Worm (Caenorhabditis elegans) whole organism, L4 larva: Measurements from ENCODE around the gene R06F6.12.
A peak's percentile ranks its signal among the peaks of the same experiment; 100 is the strongest.

Experiments
- D1046.2 ChIP-seq: fragments of 200-800 bp; sonication (Bioruptor generic); IDR thresholded peaks from 2 replicates; pipeline ENCODE4 v1.3.6; 2022; ENCODE audit warnings: missing genetic modification characterization, missing compliant biosample characterization
- F44E2.7 ChIP-seq: fragments of 200-800 bp; sonication (Bioruptor generic); IDR thresholded peaks from 2 replicates; pipeline ENCODE4 v2.1.2; 2022; ENCODE audit warnings: missing genetic modification characterization, missing compliant biosample characterization
- T26A8.4 ChIP-seq: fragments of 200-800 bp; sonication (Bioruptor generic); IDR thresholded peaks from 2 replicates; pipeline ENCODE4 v1.3.6; 2022; ENCODE audit warnings: missing genetic modification characterization, missing compliant biosample characterization
- Y48G9A.11 ChIP-seq: fragments of 200-800 bp; sonication (Bioruptor generic); IDR thresholded peaks from 2 replicates; pipeline ENCODE4 v1.3.6; 2022; ENCODE audit warnings: missing genetic modification reagents, missing genetic modification characterization, missing compliant biosample characterization
- Y5F2A.4 ChIP-seq: fragments of 200-800 bp; sonication (Bioruptor generic); optimal IDR thresholded peaks from 2 replicates; lab custom pipeline; 2018; ENCODE audit warnings: mild to moderate bottlenecking, missing genetic modification characterization, missing compliant biosample characterization
- Y75B8A.6 ChIP-seq: fragments of 200-800 bp; sonication (Bioruptor generic); IDR thresholded peaks from 2 replicates; pipeline ENCODE4 v1.3.6; 2022; ENCODE audit warnings: missing genetic modification reagents, missing genetic modification characterization, missing compliant biosample characterization
- ZK337.2 ChIP-seq: fragments of 200-800 bp; sonication (Bioruptor generic); IDR thresholded peaks from 2 replicates; pipeline ENCODE4 v1.3.6; 2022; ENCODE audit warnings: missing genetic modification reagents, missing genetic modification characterization, missing compliant biosample characterization
- aha-1 ChIP-seq: fragments of 150-350 bp; peaks from one replicate; lab custom pipeline; 2014; ENCODE audit warnings: missing biosample characterization, missing genetic modification characterization
- arid-1 ChIP-seq: fragments of 200-800 bp; sonication (Bioruptor generic); conservative IDR thresholded peaks from 2 replicates; pipeline ENCODE4 v1.3.6; 2022; ENCODE audit warnings: missing genetic modification reagents, missing genetic modification characterization, missing compliant biosample characterization
- attf-4 ChIP-seq: sonication (generic microtip); optimal IDR thresholded peaks from 3 replicates; lab custom pipeline; 2017; ENCODE audit warnings: missing biosample characterization, missing genetic modification characterization
- ceh-20 ChIP-seq: fragments of 200-800 bp; sonication (Bioruptor generic); IDR thresholded peaks from 2 replicates; pipeline ENCODE4 v1.3.6; 2022; ENCODE audit warnings: missing genetic modification reagents, missing genetic modification characterization, missing compliant biosample characterization
- ceh-28 ChIP-seq: fragments of 150-350 bp; optimal IDR thresholded peaks from 2 replicates; lab custom pipeline; 2014; ENCODE audit warnings: missing biosample characterization, missing genetic modification reagents, missing genetic modification characterization
- ceh-32 ChIP-seq: sonication (generic microtip); optimal IDR thresholded peaks from 2 replicates; lab custom pipeline; 2016; ENCODE audit warnings: mild to moderate bottlenecking, missing genetic modification characterization, missing compliant biosample characterization; ENCODE audit not compliant: poor library complexity
- ces-1 ChIP-seq: fragments of 150-350 bp; sonication (generic microtip); optimal IDR thresholded peaks from 4 replicates; lab custom pipeline; 2014; ENCODE audit warnings: missing biosample characterization, missing genetic modification reagents, missing genetic modification characterization
- daf-8 ChIP-seq: fragments of 200-800 bp; sonication (Bioruptor generic); IDR thresholded peaks from 2 replicates; pipeline ENCODE4 v1.3.6; 2022; ENCODE audit warnings: missing genetic modification characterization, missing compliant biosample characterization
- dmd-9 ChIP-seq: fragments of 200-800 bp; sonication (Bioruptor generic); IDR thresholded peaks from 2 replicates; pipeline ENCODE4 v1.3.6; 2022; ENCODE audit warnings: missing genetic modification reagents, missing genetic modification characterization, missing compliant biosample characterization
- fkh-10 ChIP-seq: fragments of 150-350 bp; optimal IDR thresholded peaks from 2 replicates; lab custom pipeline; 2014; ENCODE audit warnings: missing biosample characterization, missing genetic modification reagents, missing genetic modification characterization
- fos-1 ChIP-seq: fragments of 150-350 bp; optimal IDR thresholded peaks from 2 replicates; lab custom pipeline; 2014; ENCODE audit warnings: missing biosample characterization, missing genetic modification characterization
- hif-1 ChIP-seq, 2 experiments: sonication (generic microtip); optimal IDR thresholded peaks; 2 replicates each; lab custom pipeline; 2016 to 2017; ENCODE audit warnings: missing compliant biosample characterization in 2 of 2, missing genetic modification characterization in 2 of 2, missing genetic modification reagents in 2 of 2, missing genotype in 2 of 2, mild to moderate bottlenecking in 1 of 2
- lin-1 ChIP-seq: fragments of 200-800 bp; sonication (Bioruptor generic); IDR thresholded peaks from 2 replicates; pipeline ENCODE4 v1.3.6; 2022; ENCODE audit warnings: missing genetic modification reagents, missing genetic modification characterization, missing compliant biosample characterization
- lin-13 ChIP-seq: fragments of 150-350 bp; optimal IDR thresholded peaks from 2 replicates; lab custom pipeline; 2014; ENCODE audit warnings: missing biosample characterization, missing genetic modification reagents, missing genetic modification characterization
- lin-29 ChIP-seq: fragments of 200-800 bp; sonication (Bioruptor generic); IDR thresholded peaks from 2 replicates; pipeline ENCODE4 v1.3.6; 2022; ENCODE audit warnings: missing genetic modification reagents, missing genetic modification characterization, missing compliant biosample characterization
- lir-3 ChIP-seq: sonication (generic microtip); optimal IDR thresholded peaks from 2 replicates; lab custom pipeline; 2016; ENCODE audit warnings: mild to moderate bottlenecking, missing genetic modification characterization, missing compliant biosample characterization
- madf-5 ChIP-seq, 2 experiments: fragments of 200-800 bp; sonication (Bioruptor generic); IDR thresholded peaks; 2 replicates each; pipeline ENCODE4 v1.3.6; 2022; ENCODE audit warnings: missing compliant biosample characterization in 2 of 2, missing genetic modification characterization in 2 of 2
- madf-9 ChIP-seq: fragments of 200-800 bp; sonication (Bioruptor generic); conservative IDR thresholded peaks from 2 replicates; pipeline ENCODE4 v1.3.6; 2022; ENCODE audit warnings: missing genetic modification reagents, missing genetic modification characterization, missing compliant biosample characterization
- mdt-29 ChIP-seq: fragments of 200-800 bp; sonication (Bioruptor generic); IDR thresholded peaks from 2 replicates; pipeline ENCODE4 v1.3.6; 2022; ENCODE audit warnings: missing genetic modification reagents, missing genetic modification characterization, missing compliant biosample characterization
- mep-1 ChIP-seq: fragments of 150-350 bp; sonication (generic microtip); optimal IDR thresholded peaks from 3 replicates; lab custom pipeline; 2014; ENCODE audit warnings: missing biosample characterization, missing genetic modification characterization
- mes-2 ChIP-seq: sonication (generic microtip); optimal IDR thresholded peaks from 2 replicates; lab custom pipeline; 2016; ENCODE audit warnings: missing genotype, mild to moderate bottlenecking, missing genetic modification characterization, missing compliant biosample characterization; ENCODE audit not compliant: poor library complexity, severe bottlenecking
- nhr-10 ChIP-seq: fragments of 150-350 bp; optimal IDR thresholded peaks from 2 replicates; lab custom pipeline; 2014; ENCODE audit warnings: missing biosample characterization, missing genetic modification characterization
- nhr-102 ChIP-seq: sonication (generic microtip); optimal IDR thresholded peaks from 2 replicates; lab custom pipeline; 2016; ENCODE audit warnings: mild to moderate bottlenecking, missing genetic modification characterization, moderate library complexity, missing compliant biosample characterization
- nhr-11 ChIP-seq: fragments of 150-350 bp; optimal IDR thresholded peaks from 2 replicates; lab custom pipeline; 2014; ENCODE audit warnings: missing biosample characterization, missing genetic modification characterization
- nhr-237 ChIP-seq: sonication (generic microtip); optimal IDR thresholded peaks from 2 replicates; lab custom pipeline; 2017; ENCODE audit warnings: missing biosample characterization, missing genetic modification characterization
- nhr-28 ChIP-seq: fragments of 150-350 bp; optimal IDR thresholded peaks from 2 replicates; lab custom pipeline; 2014; ENCODE audit warnings: missing biosample characterization, missing genetic modification characterization
- nhr-48 ChIP-seq: sonication (generic microtip); optimal IDR thresholded peaks from 2 replicates; lab custom pipeline; 2016; ENCODE audit warnings: mild to moderate bottlenecking, missing genetic modification characterization, missing compliant biosample characterization
- nhr-76 ChIP-seq: fragments of 150-350 bp; optimal IDR thresholded peaks from 2 replicates; lab custom pipeline; 2014; ENCODE audit warnings: missing biosample characterization, missing genetic modification characterization
- nhr-77 ChIP-seq: fragments of 150-350 bp; optimal IDR thresholded peaks from 2 replicates; lab custom pipeline; 2014; ENCODE audit warnings: missing biosample characterization, missing genetic modification characterization
- rbr-2 ChIP-seq: sonication (generic microtip); optimal IDR thresholded peaks from 2 replicates; lab custom pipeline; 2016; ENCODE audit warnings: missing genotype, missing genetic modification characterization, missing compliant biosample characterization
- sdz-12 ChIP-seq: fragments of 200-800 bp; sonication (Bioruptor generic); optimal IDR thresholded peaks from 2 replicates; lab custom pipeline; 2018; ENCODE audit warnings: mild to moderate bottlenecking, missing genetic modification characterization, missing compliant biosample characterization
- set-16 ChIP-seq: fragments of 200-800 bp; sonication (Bioruptor generic); IDR thresholded peaks from 2 replicates; pipeline ENCODE4 v1.3.6; 2022; ENCODE audit warnings: missing genetic modification reagents, missing genetic modification characterization, missing compliant biosample characterization
- snpc-1.2 ChIP-seq: fragments of 200-800 bp; sonication (Bioruptor generic); IDR thresholded peaks from 2 replicates; pipeline ENCODE4 v1.3.6; 2022; ENCODE audit warnings: missing genetic modification reagents, missing genetic modification characterization, missing compliant biosample characterization
- snpc-4 ChIP-seq: fragments of 150-350 bp; optimal IDR thresholded peaks from 2 replicates; lab custom pipeline; 2014; ENCODE audit warnings: missing biosample characterization, missing genetic modification characterization
- spr-1 ChIP-seq: sonication (generic microtip); optimal IDR thresholded peaks from 2 replicates; lab custom pipeline; 2016; ENCODE audit warnings: mild to moderate bottlenecking, missing genetic modification characterization, missing compliant biosample characterization
- spr-3 ChIP-seq: fragments of 200-800 bp; sonication (Bioruptor generic); optimal IDR thresholded peaks from 2 replicates; lab custom pipeline; 2018; ENCODE audit warnings: mild to moderate bottlenecking, missing genetic modification characterization, missing compliant biosample characterization
- tag-97 ChIP-seq: fragments of 200-800 bp; sonication (Bioruptor generic); IDR thresholded peaks from 2 replicates; pipeline ENCODE4 v1.3.6; 2022; ENCODE audit warnings: missing genetic modification characterization, missing compliant biosample characterization
- tra-1 ChIP-seq: fragments of 200-800 bp; sonication (Bioruptor generic); IDR thresholded peaks from 2 replicates; pipeline ENCODE4 v1.3.6; 2022; ENCODE audit warnings: missing genetic modification reagents, missing genetic modification characterization, missing compliant biosample characterization
- unc-130 ChIP-seq: sonication (generic microtip); optimal IDR thresholded peaks from 2 replicates; lab custom pipeline; 2016; ENCODE audit warnings: missing genetic modification reagents, missing genetic modification characterization, missing compliant biosample characterization
- unc-39 ChIP-seq: sonication (generic microtip); optimal IDR thresholded peaks from 2 replicates; lab custom pipeline; 2017; ENCODE audit warnings: missing biosample characterization, missing genetic modification characterization
- unc-62 ChIP-seq, 3 experiments: fragments of 150-350 bp in 1 of 3; sonication (generic microtip); optimal IDR thresholded peaks in 2 of 3; peaks in 1 of 3; 1 replicate in 1 of 3; 2 replicates in 2 of 3; lab custom pipeline; 2014 to 2017; ENCODE audit warnings: missing biosample characterization in 3 of 3, missing genetic modification characterization in 3 of 3, missing genetic modification reagents in 3 of 3, missing genotype in 1 of 3
- vab-7 ChIP-seq: fragments of 200-800 bp; sonication (Bioruptor generic); IDR thresholded peaks from 2 replicates; pipeline ENCODE4 v1.3.6; 2022; ENCODE audit warnings: missing genetic modification reagents, missing genetic modification characterization, missing compliant biosample characterization
- zfp-3 ChIP-seq: fragments of 200-800 bp; sonication (Bioruptor generic); conservative IDR thresholded peaks from 2 replicates; pipeline ENCODE4 v1.3.6; 2022; ENCODE audit warnings: missing genetic modification reagents, missing genetic modification characterization, missing compliant biosample characterization
- ztf-11 ChIP-seq: fragments of 150-350 bp; optimal IDR thresholded peaks from 2 replicates; lab custom pipeline; 2014; ENCODE audit warnings: missing biosample characterization, missing genetic modification characterization
- ztf-7 ChIP-seq: fragments of 150-350 bp; optimal IDR thresholded peaks from 2 replicates; lab custom pipeline; 2014; ENCODE audit warnings: missing biosample characterization, missing genetic modification characterization

Gene R06F6.12

ce11 chrII:10824046-10824445 lies at the start of gene R06F6.12, which contains the start of gene mix-1:
R06F6.12 (minus strand) TSS chrII:10824081.
mix-1 (plus strand) TSS chrII:10824246.
- TF ChIP-seq nhr-28 (no peak), mdt-29 (GFP tag; lab: Robert Waterston, UW) (no peak), nhr-237 (no peak), nhr-77 (tag; lab: Kevin White, UChicago) (no peak), ztf-11 (tag; lab: Kevin White, UChicago) (no peak), nhr-48 (no peak), Y75B8A.6 (GFP tag; lab: Robert Waterston, UW) (no peak), mep-1 (tag; lab: Kevin White, UChicago) (peak; percentile 52), fos-1 (tag; lab: Kevin White, UChicago) (no peak), madf-5 (GFP tag; IDR thresholded peaks at IDR 0.05; lab: Robert Waterston, UW) (no peak), ces-1 (no peak), arid-1 (GFP tag; lab: Robert Waterston, UW) (0 out of 2 replicates have a peak, but pooled peaks have one; percentile 38), zfp-3 (GFP tag; lab: Robert Waterston, UW) (no peak), nhr-76 (tag; lab: Kevin White, UChicago) (no peak), lin-1 (GFP tag; lab: Robert Waterston, UW) (no peak), ceh-32 (tag; lab: Kevin White, UChicago) (no peak), ZK337.2 (GFP tag; lab: Robert Waterston, UW) (no peak), madf-9 (GFP tag; lab: Robert Waterston, UW) (no peak), D1046.2 (GFP tag; lab: Robert Waterston, UW) (no peak), ztf-7 (tag; lab: Kevin White, UChicago) (no peak), unc-130 (GFP tag; lab: Kevin White, UChicago) (peak; percentile 18), nhr-102 (tag; lab: Kevin White, UChicago) (no peak), F44E2.7 (GFP tag; lab: Robert Waterston, UW) (no peak), attf-4 (tag; lab: Kevin White, UChicago) (no peak), snpc-4 (tag; lab: Kevin White, UChicago) (no peak), lin-29 (GFP tag; lab: Robert Waterston, UW) (no peak), vab-7 (GFP tag; lab: Robert Waterston, UW) (no peak), ceh-28 (tag; lab: Kevin White, UChicago) (no peak), tag-97 (GFP tag; lab: Robert Waterston, UW) (no peak), fkh-10 (GFP tag; lab: Kevin White, UChicago) (no peak), spr-1 (tag; lab: Kevin White, UChicago) (no peak), Y48G9A.11 (no peak), nhr-11 (tag; lab: Kevin White, UChicago) (no peak), unc-39 (tag; lab: Kevin White, UChicago) (no peak), ceh-20 (GFP tag; lab: Robert Waterston, UW) (no peak), mes-2 (peak; percentile 79), rbr-2 (tag; lab: Kevin White, UChicago) (peak; percentile 41), aha-1 (tag; lab: Kevin White, UChicago) (peak; percentile 63), lir-3 (tag; lab: Kevin White, UChicago) (no peak), daf-8 (GFP tag; lab: Robert Waterston, UW) (no peak), set-16 (GFP tag; lab: Robert Waterston, UW) (no peak), nhr-10 (tag; lab: Kevin White, UChicago) (no peak), snpc-1.2 (GFP tag; lab: Robert Waterston, UW) (no peak), tra-1 (no peak), T26A8.4 (GFP tag; lab: Robert Waterston, UW) (no peak), spr-3 (GFP tag; lab: Kevin White, UChicago) (no peak), sdz-12 (no peak), lin-13 (GFP tag; lab: Kevin White, UChicago) (no peak), Y5F2A.4 (no peak), dmd-9 (GFP tag; lab: Robert Waterston, UW) (no peak), unc-62 (GFP tag; optimal IDR thresholded peaks at IDR 0.05 in 1 of 2; lab: Kevin White, UChicago) (no peak), unc-62 (tag; optimal IDR thresholded peaks at IDR 0.05; lab: Kevin White, UChicago) (no peak), hif-1 (tag; optimal IDR thresholded peaks at IDR 0.05; lab: Kevin White, UChicago) (peak in 1 of 2 experiments; percentile 6)
